Fruit fly (Drosophila melanogaster): Measurements from ENCODE around the gene mor.
A peak's percentile ranks its signal among the peaks of the same experiment; 100 is the strongest.

Gene mor

DNA sequence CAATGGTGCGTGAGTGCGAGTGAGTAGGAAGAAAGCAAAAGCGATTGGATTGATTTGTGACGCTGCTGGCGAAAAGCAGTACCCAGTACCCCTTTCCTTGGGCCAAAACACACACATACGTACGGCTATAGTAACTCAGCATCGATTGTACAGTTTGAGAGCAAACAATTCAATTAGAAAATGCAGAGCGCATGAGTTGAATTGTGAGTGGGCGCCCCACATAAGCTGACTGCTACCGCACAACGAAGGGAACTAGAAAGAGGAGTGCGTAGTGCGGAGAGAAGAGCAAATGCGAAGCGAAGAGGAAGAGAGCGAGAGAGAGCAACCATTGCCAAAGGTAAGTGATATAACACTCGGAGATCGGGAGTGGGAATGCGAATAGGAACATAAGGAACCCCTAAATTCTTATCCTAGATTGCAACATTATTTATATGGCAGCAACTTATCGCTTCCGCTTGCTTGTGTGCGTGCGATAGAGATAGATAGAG, 819 bp upstream of the mor start (continued):
- TF ChIP-seq CG8290 (GFP tag; optimal IDR thresholded peaks at IDR 0.05), result no peak
- peak in 1 of 2 experiments; percentile 67 for TF ChIP-seq CG8290 (tag; optimal IDR thresholded peaks at IDR 0.05)
- peak; percentile 21 for TF ChIP-seq pzg (GFP tag; optimal IDR thresholded peaks at IDR 0.05)
- TF ChIP-seq yki (optimal IDR thresholded peaks at IDR 0.05), result peak; percentile 84
- TF ChIP-seq CG7987 (GFP tag; optimal IDR thresholded peaks at IDR 0.05), result peak; percentile 62
- no peak for TF ChIP-seq CG14441 (GFP tag; IDR thresholded peaks at IDR 0.05)
- peak; percentile 28 for TF ChIP-seq pum (GFP tag; optimal IDR thresholded peaks at IDR 0.05)
- TF ChIP-seq Dip3 (GFP tag; optimal IDR thresholded peaks at IDR 0.05), result peak; percentile 69
- no peak for TF ChIP-seq NfI (GFP tag; optimal IDR thresholded peaks at IDR 0.05)
- TF ChIP-seq CG1603 (tag; optimal IDR thresholded peaks at IDR 0.05), result peak; percentile 0
- peak; percentile 28 for TF ChIP-seq Deaf1 (tag; optimal IDR thresholded peaks at IDR 0.05)
- peak; percentile 30 for TF ChIP-seq CG12071 (GFP tag; optimal IDR thresholded peaks at IDR 0.05)
- peak; percentile 47 for TF ChIP-seq stwl (tag; optimal IDR thresholded peaks at IDR 0.05)
- no peak for TF ChIP-seq CG11398 (GFP tag; optimal IDR thresholded peaks at IDR 0.05)
- peak; percentile 72 for TF ChIP-seq CHES-1-like (GFP tag; optimal IDR thresholded peaks at IDR 0.05)
- TF ChIP-seq E2f2 (GFP tag; IDR thresholded peaks at IDR 0.05), result no peak
- peak; percentile 19 for TF ChIP-seq pfk (GFP tag; optimal IDR thresholded peaks at IDR 0.05)
- TF ChIP-seq ATbp (GFP tag; optimal IDR thresholded peaks at IDR 0.05), result peak; percentile 11
- no peak for TF ChIP-seq Sox102F (GFP tag; optimal IDR thresholded peaks at IDR 0.05)
- TF ChIP-seq B-H2 (GFP tag; optimal IDR thresholded peaks at IDR 0.05), result peak; percentile 2
- TF ChIP-seq CG3407 (GFP tag; optimal IDR thresholded peaks at IDR 0.05), result no peak
- TF ChIP-seq CG3163 (GFP tag; optimal IDR thresholded peaks at IDR 0.05), result peak; percentile 94
- TF ChIP-seq CG12219 (GFP tag; optimal IDR thresholded peaks at IDR 0.05), result no peak
- TF ChIP-seq CG11504 (tag; optimal IDR thresholded peaks at IDR 0.05), result peak; percentile 41
- peak; percentile 21 for TF ChIP-seq sens (GFP tag)
- no peak for TF ChIP-seq CG14710 (tag; optimal IDR thresholded peaks at IDR 0.05)
- TF ChIP-seq Elba2 (GFP tag; optimal IDR thresholded peaks at IDR 0.05), result peak; percentile 91
- peak; percentile 28 for TF ChIP-seq her (GFP tag; optimal IDR thresholded peaks at IDR 0.05)
- TF ChIP-seq sc (optimal IDR thresholded peaks at IDR 0.05), result no peak
- TF ChIP-seq sc (GFP tag; optimal IDR thresholded peaks at IDR 0.05), result no peak
- TF ChIP-seq cg (GFP tag; optimal IDR thresholded peaks at IDR 0.05), result peak; percentile 86
- TF ChIP-seq Max (GFP tag; optimal IDR thresholded peaks at IDR 0.05), result peak; percentile 43
- TF ChIP-seq CG13775 (GFP tag; optimal IDR thresholded peaks at IDR 0.05), result no peak
- TF ChIP-seq CG12299 (tag; optimal IDR thresholded peaks at IDR 0.05), result peak; percentile 39
- peak; percentile 18 for TF ChIP-seq HLHmδ (GFP tag; optimal IDR thresholded peaks at IDR 0.05)
- TF ChIP-seq CG15479 (GFP tag; optimal IDR thresholded peaks at IDR 0.05), result peak; percentile 87
- TF ChIP-seq CG10543 (GFP tag; optimal IDR thresholded peaks at IDR 0.05), result peak; percentile 69
- no peak for TF ChIP-seq H2.0 (GFP tag; IDR thresholded peaks at IDR 0.05)
- peak; percentile 35 for TF ChIP-seq CG8924 (tag; optimal IDR thresholded peaks at IDR 0.05)
- TF ChIP-seq dpn (GFP tag; optimal IDR thresholded peaks at IDR 0.05), result peak in 1 of 2 experiments; percentile 1
- TF ChIP-seq luna (GFP tag; optimal IDR thresholded peaks at IDR 0.05), result peak; percentile 10

DNA sequence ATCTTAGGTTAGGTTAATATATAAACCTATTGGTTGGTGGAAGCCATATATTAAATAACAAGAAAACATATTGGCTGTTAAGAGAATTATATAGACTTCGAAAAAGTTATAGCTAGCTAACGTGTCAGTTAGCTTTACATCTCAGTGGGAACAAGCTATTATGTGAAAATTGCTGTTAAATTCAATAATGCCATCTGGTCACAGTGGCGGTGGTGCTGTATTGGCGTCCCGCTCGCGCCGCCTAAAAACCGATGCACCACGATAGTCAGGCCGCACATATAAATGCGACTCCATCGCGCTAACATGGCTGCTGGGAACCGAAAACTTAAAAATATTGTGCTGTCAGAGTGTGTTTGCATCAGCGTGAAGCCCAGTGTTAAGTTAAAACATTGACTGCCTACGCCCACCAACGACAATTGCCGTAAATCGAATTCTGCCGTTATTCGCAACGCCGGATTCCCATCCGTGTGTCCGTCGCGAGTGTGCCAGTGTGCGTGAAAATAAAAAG, 320 bp upstream of the mor start, which contains the start of gene Hel89B:
Hel89B (plus strand) TSS at position 320 of the 508 bp plus-strand sequence.
- TF ChIP-seq CG42726 (GFP tag; IDR thresholded peaks at IDR 0.05; ENCODE audit: partially characterized antibody) (no peak), CG6272 (GFP tag; IDR thresholded peaks at IDR 0.05) (peak; percentile 50; the same call in 1 of the 2 replicates), MTF-1 (GFP tag; optimal IDR thresholded peaks at IDR 0.05; ENCODE audit: borderline replicate concordance) (peak; percentile 8), ttk (GFP tag; IDR thresholded peaks at IDR 0.05) (no peak), Rfx (GFP tag; IDR thresholded peaks at IDR 0.05) (no peak), hkb (optimal IDR thresholded peaks at IDR 0.05) (peak; percentile 92), hkb (GFP tag; IDR thresholded peaks at IDR 0.05) (no peak), CG7271 (tag; optimal IDR thresholded peaks at IDR 0.05) (no peak), ATbp (GFP tag; optimal IDR thresholded peaks at IDR 0.05) (no peak), CG15479 (GFP tag; optimal IDR thresholded peaks at IDR 0.05) (no peak), Nf-YA (GFP tag; IDR thresholded peaks at IDR 0.05) (no peak), grau (tag; optimal IDR thresholded peaks at IDR 0.05) (peak; percentile 70), shn (GFP tag; optimal IDR thresholded peaks at IDR 0.05) (peak; percentile 59), gsb (GFP tag; IDR thresholded peaks at IDR 0.05) (no peak), repo (GFP tag; optimal IDR thresholded peaks at IDR 0.05) (no peak)

Data from whole organism, embryonic.